Fruit fly (Drosophila melanogaster): ENCODE measurements around the gene CG5126.

CG5126 gene

DNA sequence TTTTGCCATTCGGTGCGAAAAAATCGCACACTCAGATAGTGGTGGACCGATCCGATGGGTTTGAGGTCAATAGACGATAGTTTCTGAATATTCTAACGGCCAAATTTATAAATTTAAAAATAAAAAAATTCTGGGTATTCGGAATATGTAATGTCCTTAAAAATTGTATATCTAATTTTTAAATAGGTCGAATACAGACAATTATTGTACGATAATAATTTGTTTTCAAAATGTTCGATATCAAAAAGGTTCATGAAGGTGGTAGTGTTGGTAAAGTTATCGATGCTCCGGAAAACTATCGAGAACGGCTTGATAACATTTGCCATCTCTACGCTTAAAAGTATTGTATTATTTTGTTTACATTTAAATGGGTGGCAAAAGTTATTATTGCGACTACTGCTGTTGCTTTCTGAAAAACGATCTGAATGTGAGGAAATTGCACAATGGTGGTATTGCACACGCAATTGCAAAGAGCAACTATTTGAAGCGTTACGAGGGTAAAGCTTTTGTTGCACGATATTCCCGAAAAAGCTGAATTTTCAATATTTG lies 13.9 kb downstream of the CG5126 start, which contains the start of the genes CG31922 and Plap (continued):
- TF ChIP-seq Optix (GFP tag; IDR thresholded peaks at IDR 0.05) = no peak
- peak; percentile 71 to 79 for TF ChIP-seq dpn (GFP tag; optimal IDR thresholded peaks at IDR 0.05)
- no peak for TF ChIP-seq mirr (GFP tag; optimal IDR thresholded peaks at IDR 0.05)
- no peak for TF ChIP-seq gsb-n (tag; optimal IDR thresholded peaks at IDR 0.05)
- no peak for TF ChIP-seq fru (optimal IDR thresholded peaks at IDR 0.05)
- no peak for TF ChIP-seq ara (GFP tag; IDR thresholded peaks at IDR 0.05)
- TF ChIP-seq dan (GFP tag; IDR thresholded peaks at IDR 0.05) = no peak
- peak; percentile 9 for TF ChIP-seq CG2202 (tag; optimal IDR thresholded peaks at IDR 0.05)
- 0 out of 3 replicates have a peak, but pooled peaks have one; percentile 57 for TF ChIP-seq CG11456 (GFP tag; IDR thresholded peaks at IDR 0.05)
- TF ChIP-seq YL-1 (GFP tag; optimal IDR thresholded peaks at IDR 0.05) = peak; percentile 74
- peak; percentile 97 for TF ChIP-seq BEAF-32 (GFP tag; optimal IDR thresholded peaks at IDR 0.05)
- TF ChIP-seq CG13287 (GFP tag; IDR thresholded peaks at IDR 0.05; ENCODE audit: partially characterized antibody) = peak; percentile 95
- TF ChIP-seq CG12104 (GFP tag; optimal IDR thresholded peaks at IDR 0.05) = peak; percentile 56
- peak; percentile 88 for TF ChIP-seq hb (GFP tag; IDR thresholded peaks at IDR 0.05; ENCODE audit: partially characterized antibody)
- TF ChIP-seq CG12391 (tag; optimal IDR thresholded peaks at IDR 0.05) = peak; percentile 82
- TF ChIP-seq Lpt (GFP tag; optimal IDR thresholded peaks at IDR 0.05) = no peak
- no peak for TF ChIP-seq pan (optimal IDR thresholded peaks at IDR 0.05)
- TF ChIP-seq pan (GFP tag; optimal IDR thresholded peaks at IDR 0.05 in 1 of 2, IDR thresholded peaks at IDR 0.05 in 1 of 2) = no peak
- TF ChIP-seq Rx (GFP tag; IDR thresholded peaks at IDR 0.05) = no peak
- TF ChIP-seq Antp (GFP tag; optimal IDR thresholded peaks at IDR 0.05) = peak; percentile 57
- TF ChIP-seq Six4 (GFP tag; optimal IDR thresholded peaks at IDR 0.05) = peak; percentile 41
- no peak for TF ChIP-seq Kr (GFP tag; optimal IDR thresholded peaks at IDR 0.05)
- peak; percentile 64 for TF ChIP-seq CG3995 (GFP tag; optimal IDR thresholded peaks at IDR 0.05)
- peak; percentile 32 for TF ChIP-seq crc (GFP tag; optimal IDR thresholded peaks at IDR 0.05)
- no peak for TF ChIP-seq CG11696 (GFP tag; IDR thresholded peaks at IDR 0.05)
- no peak for TF ChIP-seq cas (GFP tag; IDR thresholded peaks at IDR 0.05)
- TF ChIP-seq CG5180 (GFP tag; optimal IDR thresholded peaks at IDR 0.05) = no peak
- peak; percentile 53 for TF ChIP-seq ato (GFP tag; IDR thresholded peaks at IDR 0.05; ENCODE audit: partially characterized antibody)
- no peak for TF ChIP-seq Mrtf (GFP tag; IDR thresholded peaks at IDR 0.05)
- peak; percentile 43; the same call in 1 of the 2 replicates for TF ChIP-seq lmd (GFP tag; IDR thresholded peaks at IDR 0.05)
- TF ChIP-seq CG1647 (GFP tag; optimal IDR thresholded peaks at IDR 0.05) = peak; percentile 69
- TF ChIP-seq CG10321 (GFP tag; IDR thresholded peaks at IDR 0.05) = no peak
- TF ChIP-seq Ssrp (tag; optimal IDR thresholded peaks at IDR 0.05) = peak; percentile 59
- peak; percentile 20; the same call in 1 of the 2 replicates for TF ChIP-seq esg (GFP tag; conservative IDR thresholded peaks at IDR 0.05)
- TF ChIP-seq grau (tag; optimal IDR thresholded peaks at IDR 0.05) = peak; percentile 76
- TF ChIP-seq tap (tag; optimal IDR thresholded peaks at IDR 0.05) = no peak
- TF ChIP-seq inv (GFP tag; IDR thresholded peaks at IDR 0.05; ENCODE audit: partially characterized antibody) = peak; percentile 91
- TF ChIP-seq Abd-B (GFP tag; optimal IDR thresholded peaks at IDR 0.05) = peak; percentile 59
- TF ChIP-seq Taf1 (GFP tag; IDR thresholded peaks at IDR 0.05) = peak; percentile 39; the same call in 1 of the 2 replicates
- TF ChIP-seq Myb (GFP tag; optimal IDR thresholded peaks at IDR 0.05) = peak; percentile 85
- no peak for TF ChIP-seq ci (GFP tag; IDR thresholded peaks at IDR 0.05)
- peak; percentile 60 for TF ChIP-seq Dad (GFP tag; optimal IDR thresholded peaks at IDR 0.05)
- TF ChIP-seq Jarid2 (GFP tag; optimal IDR thresholded peaks at IDR 0.05) = no peak
- peak; percentile 59 for TF ChIP-seq Lhr (GFP tag; optimal IDR thresholded peaks at IDR 0.05)
- TF ChIP-seq HLHmδ (GFP tag; optimal IDR thresholded peaks at IDR 0.05) = no peak
- peak; percentile 31 for TF ChIP-seq gro (GFP tag; optimal IDR thresholded peaks at IDR 0.05)
- no peak for TF ChIP-seq tio (GFP tag; optimal IDR thresholded peaks at IDR 0.05)
- TF ChIP-seq Bdp1 (GFP tag; optimal IDR thresholded peaks at IDR 0.05) = peak; percentile 64
- TF ChIP-seq her (GFP tag; optimal IDR thresholded peaks at IDR 0.05) = peak; percentile 9
- peak; percentile 33; the same call in 1 of the 2 replicates for TF ChIP-seq CG31224 (GFP tag; IDR thresholded peaks at IDR 0.05)
- no peak for TF ChIP-seq CG12236 (GFP tag; optimal IDR thresholded peaks at IDR 0.05)

Measured in whole organism, embryonic.